Worm (Caenorhabditis elegans): Measurements from ENCODE around the gene B0244.15.

DNA sequence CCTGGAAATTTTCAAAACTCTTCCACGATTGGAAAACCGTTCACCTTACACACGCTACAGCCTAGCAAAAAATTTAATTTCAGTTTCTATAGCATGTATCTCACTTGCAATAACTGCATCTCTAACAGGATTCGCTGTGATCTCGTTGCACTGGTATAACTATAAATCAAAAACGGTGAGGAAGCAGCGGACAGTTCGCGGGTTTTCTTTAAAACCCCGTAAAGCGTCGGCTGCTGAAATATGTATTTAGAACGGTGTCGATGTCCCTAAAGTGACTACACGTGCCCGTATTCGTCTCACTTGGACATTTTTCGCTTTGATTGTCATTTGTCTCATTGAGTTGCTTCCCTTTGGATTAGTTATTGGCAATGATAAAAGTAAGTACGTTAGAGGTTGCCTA lies 8.9 kb upstream of the B0244.15 start:
- TF ChIP-seq mdl-1 (tag; optimal IDR thresholded peaks at IDR 0.05) (no peak), lin-13 (GFP tag; optimal IDR thresholded peaks at IDR 0.05) (no peak), nhr-12 (tag; optimal IDR thresholded peaks at IDR 0.05) (no peak)
